Fruit fly (Drosophila melanogaster) whole organism, embryonic: ENCODE data around the gene PGAP1.
A peak's percentile ranks its signal among the peaks of the same experiment; 100 is the strongest.

Experiments
- Adf1 ChIP-seq: fragments of 200-800 bp; sonication (Bioruptor generic); IDR thresholded peaks from 2 replicates; pipeline ENCODE4 v1.3.6; 2022; ENCODE audit warnings: missing biosample characterization, missing genetic modification characterization
- Blimp-1 ChIP-seq: fragments of 200-800 bp; sonication (Bioruptor generic); optimal IDR thresholded peaks from 3 replicates; lab custom pipeline; 2018; ENCODE audit warnings: missing biosample characterization, missing genetic modification characterization, mild to moderate bottlenecking, moderate library complexity, missing genetic modification reagents
- CG10209 ChIP-seq: fragments of 200-800 bp; sonication (Bioruptor generic); optimal IDR thresholded peaks from 3 replicates; lab custom pipeline; 2017; ENCODE audit warnings: missing biosample characterization, mild to moderate bottlenecking, missing genetic modification characterization, missing genetic modification reagents
- CG10267 ChIP-seq: fragments of 200-800 bp; sonication (Bioruptor generic); optimal IDR thresholded peaks from 2 replicates; lab custom pipeline; 2018; ENCODE audit warnings: missing biosample characterization, mild to moderate bottlenecking, missing genetic modification characterization, moderate library complexity
- CG12155 ChIP-seq: fragments of 200-800 bp; sonication (Bioruptor generic); optimal IDR thresholded peaks from 3 replicates; lab custom pipeline; 2016; ENCODE audit warnings: missing biosample characterization, missing genetic modification characterization
- CG12391 ChIP-seq: fragments of 200-800 bp; sonication (Bioruptor generic); optimal IDR thresholded peaks from 3 replicates; lab custom pipeline; 2018; ENCODE audit warnings: missing biosample characterization, mild to moderate bottlenecking, missing genetic modification characterization, moderate library complexity
- CG12744 ChIP-seq: fragments of 200-800 bp; sonication (Bioruptor generic); optimal IDR thresholded peaks from 2 replicates; lab custom pipeline; 2016; ENCODE audit warnings: missing biosample characterization, missing genetic modification characterization
- CG14050 ChIP-seq: fragments of 200-800 bp; sonication (Bioruptor generic); IDR thresholded peaks from 3 replicates; pipeline ENCODE4 v1.3.6; 2022; ENCODE audit warnings: missing biosample characterization, missing genetic modification characterization
- CG1603 ChIP-seq: fragments of 200-800 bp; sonication (Bioruptor generic); optimal IDR thresholded peaks from 2 replicates; lab custom pipeline; 2019; ENCODE audit warnings: missing biosample characterization, mild to moderate bottlenecking, missing genetic modification characterization, moderate library complexity
- CG2678 ChIP-seq: fragments of 200-800 bp; sonication (Bioruptor generic); optimal IDR thresholded peaks from 3 replicates; lab custom pipeline; 2019; ENCODE audit warnings: missing biosample characterization, mild to moderate bottlenecking, missing genetic modification characterization, moderate library complexity
- CG2712 ChIP-seq: fragments of 200-800 bp; optimal IDR thresholded peaks from 3 replicates; lab custom pipeline; 2019; ENCODE audit warnings: missing biosample characterization, mild to moderate bottlenecking, missing genetic modification characterization, moderate library complexity
- CG2889 ChIP-seq: fragments of 200-800 bp; sonication (Bioruptor generic); IDR thresholded peaks from 3 replicates; pipeline ENCODE4 v1.3.6; 2022; ENCODE audit warnings: missing biosample characterization, missing genetic modification characterization
- CG31441 ChIP-seq: fragments of 200-800 bp; sonication (Bioruptor generic); IDR thresholded peaks from 2 replicates; pipeline ENCODE4 v1.3.6; 2022; ENCODE audit warnings: missing biosample characterization, missing genetic modification characterization
- CG34224 ChIP-seq: fragments of 200-800 bp; sonication (Bioruptor generic); IDR thresholded peaks from 3 replicates; pipeline ENCODE4 v1.3.6; 2022; ENCODE audit warnings: missing biosample characterization, missing genetic modification characterization; ENCODE audit not compliant: partially characterized antibody
- CG3726 ChIP-seq: fragments of 200-800 bp; sonication (Bioruptor generic); IDR thresholded peaks from 3 replicates; pipeline ENCODE4, ENCODE4 v1.3.6; 2022; ENCODE audit warnings: missing biosample characterization, missing genetic modification characterization
- CG4282 ChIP-seq: fragments of 200-800 bp; sonication (Bioruptor generic); optimal IDR thresholded peaks from 2 replicates; lab custom pipeline; 2016; ENCODE audit warnings: missing biosample characterization, missing genetic modification characterization
- CG4360 ChIP-seq: fragments of 200-800 bp; sonication (Bioruptor generic); IDR thresholded peaks from 2 replicates; pipeline ENCODE4 v1.3.6; 2022; ENCODE audit warnings: missing biosample characterization, missing genetic modification characterization
- CG6854 ChIP-seq: fragments of 200-800 bp; sonication (Bioruptor generic); optimal IDR thresholded peaks from 3 replicates; lab custom pipeline; 2017; ENCODE audit warnings: missing biosample characterization, mild to moderate bottlenecking, missing genetic modification characterization
- CG7372 ChIP-seq: fragments of 200-800 bp; sonication (Bioruptor generic); IDR thresholded peaks from 2 replicates; pipeline ENCODE4 v1.3.6; 2022; ENCODE audit warnings: missing biosample characterization, missing genetic modification characterization
- CG9609 ChIP-seq: fragments of 200-800 bp; sonication (Bioruptor generic); optimal IDR thresholded peaks from 3 replicates; lab custom pipeline; 2016; ENCODE audit warnings: missing biosample characterization, missing genetic modification characterization
- CHES-1-like ChIP-seq: fragments of 200-800 bp; sonication (Bioruptor generic); optimal IDR thresholded peaks from 2 replicates; lab custom pipeline; 2016; ENCODE audit warnings: missing biosample characterization, missing genetic modification characterization
- D19B ChIP-seq: fragments of 200-800 bp; sonication (Bioruptor generic); optimal IDR thresholded peaks from 2 replicates; lab custom pipeline; 2017; ENCODE audit warnings: missing biosample characterization, mild to moderate bottlenecking, missing genetic modification characterization
- Fer2 ChIP-seq: fragments of 200-800 bp; sonication (Bioruptor generic); optimal IDR thresholded peaks from 2 replicates; lab custom pipeline; 2018; ENCODE audit warnings: missing biosample characterization, mild to moderate bottlenecking, missing genetic modification characterization, moderate library complexity
- H2.0 ChIP-seq: fragments of 200-800 bp; sonication (Bioruptor generic); IDR thresholded peaks from 2 replicates; pipeline ENCODE4 v1.3.6; 2022; ENCODE audit warnings: missing biosample characterization, missing genetic modification characterization
- Kr ChIP-seq: fragments of 200-800 bp; sonication (Bioruptor generic); optimal IDR thresholded peaks from 2 replicates; lab custom pipeline; 2017; ENCODE audit warnings: missing biosample characterization, mild to moderate bottlenecking, missing genetic modification characterization
- Optix ChIP-seq: fragments of 200-800 bp; sonication (Bioruptor generic); IDR thresholded peaks from 3 replicates; pipeline ENCODE4 v1.3.6; 2022; ENCODE audit warnings: missing biosample characterization, missing genetic modification characterization
- Pdp1 ChIP-seq, 2 experiments: fragments of 200-800 bp; sonication (Bioruptor generic); optimal IDR thresholded peaks; 3 replicates each; lab custom pipeline; 2016; ENCODE audit warnings: missing biosample characterization in 2 of 2, missing genetic modification characterization in 2 of 2, mild to moderate bottlenecking in 1 of 2, moderate library complexity in 1 of 2
- Poxn ChIP-seq: fragments of 200-800 bp; sonication (Bioruptor generic); IDR thresholded peaks from 2 replicates; pipeline ENCODE4 v1.3.6; 2022; ENCODE audit warnings: missing biosample characterization, missing genetic modification characterization
- Ptx1 ChIP-seq: fragments of 200-800 bp; sonication (Bioruptor generic); IDR thresholded peaks from 2 replicates; pipeline ENCODE4 v1.3.6; 2022; ENCODE audit warnings: missing biosample characterization, missing genetic modification characterization
- Sin3A ChIP-seq: fragments of >200 bp; optimal IDR thresholded peaks from 2 replicates; lab custom pipeline; 2018
- Sox100B ChIP-seq: fragments of 200-800 bp; sonication (Bioruptor generic); optimal IDR thresholded peaks from 3 replicates; lab custom pipeline; 2018; ENCODE audit warnings: missing biosample characterization, mild to moderate bottlenecking, missing genetic modification characterization
- ase ChIP-seq: fragments of 200-800 bp; sonication (Bioruptor generic); IDR thresholded peaks from 3 replicates; pipeline ENCODE4 v1.3.6; 2022; ENCODE audit warnings: missing biosample characterization, missing genetic modification characterization
- caup ChIP-seq: fragments of 200-800 bp; sonication (Bioruptor generic); optimal IDR thresholded peaks from 3 replicates; lab custom pipeline; 2017; ENCODE audit warnings: missing biosample characterization, mild to moderate bottlenecking, missing genetic modification characterization, moderate library complexity; ENCODE audit not compliant: severe bottlenecking
- chinmo ChIP-seq: fragments of 200-800 bp; sonication (Bioruptor generic); IDR thresholded peaks from 4 replicates; pipeline ENCODE4 v1.3.6; 2022; ENCODE audit warnings: missing biosample characterization, missing genetic modification characterization; ENCODE audit not compliant: partially characterized antibody
- crol ChIP-seq: fragments of 200-800 bp; sonication (Bioruptor generic); IDR thresholded peaks from 2 replicates; pipeline ENCODE4 v1.3.6; 2022; ENCODE audit warnings: missing biosample characterization, missing genetic modification characterization
- ems ChIP-seq: fragments of 200-800 bp; sonication (Bioruptor generic); optimal IDR thresholded peaks from 3 replicates; lab custom pipeline; 2016; ENCODE audit warnings: missing biosample characterization, missing genetic modification characterization
- gem ChIP-seq: fragments of 200-800 bp; sonication (Bioruptor generic); optimal IDR thresholded peaks from 2 replicates; lab custom pipeline; 2019; ENCODE audit warnings: missing biosample characterization, mild to moderate bottlenecking, missing genetic modification characterization, moderate library complexity
- jigr1 ChIP-seq: fragments of 200-800 bp; sonication (Bioruptor generic); IDR thresholded peaks from 3 replicates; pipeline ENCODE4 v1.3.6; 2022; ENCODE audit warnings: missing biosample characterization, missing genetic modification characterization
- kah ChIP-seq: fragments of 200-800 bp; sonication (Bioruptor generic); optimal IDR thresholded peaks from 2 replicates; lab custom pipeline; 2018; ENCODE audit warnings: missing biosample characterization, mild to moderate bottlenecking, missing genetic modification characterization
- nom ChIP-seq: fragments of 200-800 bp; sonication (Bioruptor generic); optimal IDR thresholded peaks from 2 replicates; lab custom pipeline; 2017; ENCODE audit warnings: missing biosample characterization, missing genetic modification characterization, mild to moderate bottlenecking, moderate library complexity, missing genetic modification reagents
- row ChIP-seq: fragments of 200-800 bp; sonication (Bioruptor generic); IDR thresholded peaks from 3 replicates; pipeline ENCODE4 v1.3.6; 2022; ENCODE audit warnings: missing biosample characterization, missing genetic modification characterization
- sima ChIP-seq: fragments of 200-800 bp; sonication (Bioruptor generic); optimal IDR thresholded peaks from 2 replicates; lab custom pipeline; 2016; ENCODE audit warnings: missing biosample characterization, missing genetic modification characterization
- sob ChIP-seq: fragments of 200-800 bp; sonication (Bioruptor generic); IDR thresholded peaks from 2 replicates; pipeline ENCODE4 v1.3.6; 2022; ENCODE audit warnings: missing biosample characterization, missing genetic modification characterization
- tin ChIP-seq: fragments of 200-800 bp; sonication (Bioruptor generic); optimal IDR thresholded peaks from 3 replicates; lab custom pipeline; 2016; ENCODE audit warnings: missing biosample characterization, missing genetic modification characterization
- twi ChIP-seq: fragments of 200-800 bp; optimal IDR thresholded peaks from 2 replicates; lab custom pipeline; 2019; ENCODE audit warnings: missing biosample characterization, mild to moderate bottlenecking, missing genetic modification characterization, moderate library complexity
- vnd ChIP-seq: fragments of 200-800 bp; sonication (Bioruptor generic); IDR thresholded peaks from 3 replicates; pipeline ENCODE4 v1.3.6; 2022; ENCODE audit warnings: missing biosample characterization, missing genetic modification characterization; ENCODE audit not compliant: partially characterized antibody

PGAP1 gene

dm6 chrX:5724744-5725185 is 35.5 kb upstream of the PGAP1 start (continued):
- TF ChIP-seq Sin3A (lab: Kevin White, UChicago), result no peak
- peak; percentile 41; the same call in 1 of the 3 replicates for TF ChIP-seq jigr1 (GFP tag; lab: Robert Waterston, UW)
- TF ChIP-seq CG10209, result peak; percentile 43
- peak; percentile 55 for TF ChIP-seq Ptx1
- no peak for TF ChIP-seq sima (GFP tag; lab: Kevin White, UChicago)
- no peak for TF ChIP-seq ems (GFP tag; lab: Kevin White, UChicago)
- no peak for TF ChIP-seq CG4360

dm6 chrX:5724151-5724699 is 35.0 kb upstream of the PGAP1 start:
- TF ChIP-seq Adf1 (GFP tag; lab: Robert Waterston, UW), result no peak
- no peak for TF ChIP-seq CG12155 (GFP tag; lab: Kevin White, UChicago)
- TF ChIP-seq gem (tag; lab: Kevin White, UChicago), result no peak
- TF ChIP-seq CG4282 (GFP tag; lab: Kevin White, UChicago), result no peak
- no peak for TF ChIP-seq CG10267 (tag; lab: Kevin White, UChicago)
- no peak for TF ChIP-seq Kr (GFP tag; lab: Kevin White, UChicago)
- no peak for TF ChIP-seq Optix (GFP tag; lab: Robert Waterston, UW)
- TF ChIP-seq CHES-1-like (GFP tag; lab: Kevin White, UChicago), result no peak
- no peak for TF ChIP-seq caup (GFP tag; lab: Kevin White, UChicago)
- TF ChIP-seq CG12391, result no peak
- TF ChIP-seq Pdp1 (GFP tag; optimal IDR thresholded peaks at IDR 0.05; lab: Kevin White, UChicago), result no peak
- TF ChIP-seq chinmo, result 0 out of 4 replicates have a peak, but pooled peaks have one; percentile 18
- TF ChIP-seq crol (GFP tag; lab: Robert Waterston, UW), result peak; percentile 67
- no peak for TF ChIP-seq CG2889 (GFP tag; lab: Robert Waterston, UW)
- TF ChIP-seq nom (GFP tag; lab: Kevin White, UChicago), result peak; percentile 66
- peak; percentile 2 for TF ChIP-seq Blimp-1 (GFP tag; lab: Kevin White, UChicago)
- TF ChIP-seq CG12744 (GFP tag; lab: Kevin White, UChicago), result no peak
- TF ChIP-seq ase, result no peak
- no peak for TF ChIP-seq tin (GFP tag; lab: Kevin White, UChicago)
- no peak for TF ChIP-seq CG31441
- TF ChIP-seq sob (GFP tag; lab: Robert Waterston, UW), result no peak
- TF ChIP-seq Fer2, result no peak

- no peak for TF ChIP-seq H2.0 (GFP tag; lab: Robert Waterston, UW)
- no peak for TF ChIP-seq twi (tag; lab: Kevin White, UChicago)
- no peak for TF ChIP-seq D19B (GFP tag; lab: Kevin White, UChicago)
- no peak for TF ChIP-seq vnd (GFP tag; lab: Robert Waterston, UW)
Observed at dm6 chrX:5723577-5723976, 34.3 kb upstream of the PGAP1 start.

- TF ChIP-seq CG34224 (GFP tag; lab: Robert Waterston, UW) (no peak), kah (GFP tag; lab: Kevin White, UChicago) (peak; percentile 12), CG9609 (GFP tag; lab: Kevin White, UChicago) (no peak), CG2678 (tag; lab: Kevin White, UChicago) (peak; percentile 85), Poxn (peak; percentile 51; the same call in 1 of the 2 replicates), Sox100B (GFP tag; lab: Kevin White, UChicago) (no peak), CG1603 (tag; lab: Kevin White, UChicago) (peak; percentile 4), CG14050 (GFP tag; lab: Robert Waterston, UW) (0 out of 3 replicates have a peak, but pooled peaks have one; percentile 12), CG7372 (GFP tag; lab: Robert Waterston, UW) (peak; percentile 74), row (GFP tag; lab: Robert Waterston, UW) (peak; percentile 83), CG3726 (GFP tag; lab: Robert Waterston, UW) (no peak), chinmo (no peak), nom (GFP tag; lab: Kevin White, UChicago) (no peak), CG6854 (GFP tag; lab: Kevin White, UChicago) (peak; percentile 17), CG2712 (tag; lab: Kevin White, UChicago) (peak; percentile 56)
Observed at dm6 chrX:5718476-5719012, 29.3 kb upstream of the PGAP1 start.
